Fruit fly (Drosophila melanogaster) whole organism, embryonic: ENCODE results near the gene Cad99C.

Source experiments
- Ada2b ChIP-seq: fragments of 200-800 bp; sonication (Bioruptor generic); IDR thresholded peaks from 2 replicates; pipeline ENCODE4 v1.3.6; 2022; ENCODE audit warnings: missing biosample characterization, missing genetic modification characterization
- Adf1 ChIP-seq: fragments of 200-800 bp; sonication (Bioruptor generic); IDR thresholded peaks from 2 replicates; pipeline ENCODE4 v1.3.6; 2022; ENCODE audit warnings: missing biosample characterization, missing genetic modification characterization
- B-H1 ChIP-seq: fragments of 200-800 bp; sonication (Bioruptor generic); IDR thresholded peaks from 3 replicates; pipeline ENCODE4 v1.3.6; 2022; ENCODE audit warnings: missing biosample characterization, missing genetic modification characterization
- CG13123 ChIP-seq: fragments of 200-800 bp; sonication (Bioruptor generic); optimal IDR thresholded peaks from 2 replicates; lab custom pipeline; 2016; ENCODE audit warnings: missing biosample characterization, missing genetic modification characterization
- CG13424 ChIP-seq: fragments of 200-800 bp; sonication (Bioruptor generic); optimal IDR thresholded peaks from 2 replicates; lab custom pipeline; 2019; ENCODE audit warnings: missing biosample characterization, mild to moderate bottlenecking, missing genetic modification characterization, moderate library complexity
- CG13775 ChIP-seq: fragments of 200-800 bp; sonication (Bioruptor generic); optimal IDR thresholded peaks from 3 replicates; lab custom pipeline; 2017; ENCODE audit warnings: missing biosample characterization, mild to moderate bottlenecking, missing genetic modification characterization
- CG17359 ChIP-seq: fragments of 200-800 bp; sonication (Bioruptor generic); optimal IDR thresholded peaks from 3 replicates; lab custom pipeline; 2018; ENCODE audit warnings: missing biosample characterization, mild to moderate bottlenecking, missing genetic modification characterization, moderate library complexity
- CG17385 ChIP-seq: fragments of 200-800 bp; sonication (Bioruptor generic); optimal IDR thresholded peaks from 3 replicates; lab custom pipeline; 2018; ENCODE audit warnings: missing biosample characterization, mild to moderate bottlenecking, missing genetic modification characterization
- CG17568 ChIP-seq: fragments of 200-800 bp; sonication (Bioruptor generic); optimal IDR thresholded peaks from 2 replicates; lab custom pipeline; 2018; ENCODE audit warnings: missing biosample characterization, mild to moderate bottlenecking, missing genetic modification characterization, moderate library complexity
- CG17802 ChIP-seq: fragments of 200-800 bp; sonication (Bioruptor generic); optimal IDR thresholded peaks from 2 replicates; lab custom pipeline; 2018; ENCODE audit warnings: missing biosample characterization, mild to moderate bottlenecking, missing genetic modification characterization, moderate library complexity
- CG30403 ChIP-seq: fragments of 200-800 bp; sonication (Bioruptor generic); optimal IDR thresholded peaks from 3 replicates; lab custom pipeline; 2016; ENCODE audit warnings: missing biosample characterization, missing genetic modification characterization
- CG32772 ChIP-seq: fragments of 200-800 bp; sonication (Bioruptor generic); IDR thresholded peaks from 2 replicates; pipeline ENCODE4 v1.3.6; 2022; ENCODE audit warnings: missing biosample characterization, missing genetic modification characterization
- CG3407 ChIP-seq: fragments of 200-800 bp; sonication (Bioruptor generic); optimal IDR thresholded peaks from 2 replicates; lab custom pipeline; 2018; ENCODE audit warnings: missing biosample characterization, mild to moderate bottlenecking, missing genetic modification characterization
- CG4404 ChIP-seq: fragments of 200-800 bp; sonication (Bioruptor generic); IDR thresholded peaks from 2 replicates; pipeline ENCODE4 v1.3.6; 2022; ENCODE audit warnings: missing biosample characterization, missing genetic modification characterization
- CG6654 ChIP-seq: fragments of 200-800 bp; sonication (Bioruptor generic); optimal IDR thresholded peaks from 2 replicates; lab custom pipeline; 2017; ENCODE audit warnings: missing biosample characterization, mild to moderate bottlenecking, missing genetic modification characterization
- CG6689 ChIP-seq: fragments of 200-800 bp; sonication (Bioruptor generic); IDR thresholded peaks from 2 replicates; pipeline ENCODE4 v1.3.6; 2022; ENCODE audit warnings: missing biosample characterization, missing genetic modification characterization
- CG6765 ChIP-seq: fragments of 200-800 bp; sonication (Bioruptor generic); optimal IDR thresholded peaks from 3 replicates; lab custom pipeline; 2017; ENCODE audit warnings: missing biosample characterization, mild to moderate bottlenecking, missing genetic modification characterization
- CG7372 ChIP-seq: fragments of 200-800 bp; sonication (Bioruptor generic); IDR thresholded peaks from 2 replicates; pipeline ENCODE4 v1.3.6; 2022; ENCODE audit warnings: missing biosample characterization, missing genetic modification characterization
- CkIIα-i1 ChIP-seq: fragments of 200-800 bp; sonication (Bioruptor generic); IDR thresholded peaks from 2 replicates; pipeline ENCODE4 v1.3.6; 2022; ENCODE audit warnings: missing biosample characterization, missing genetic modification characterization
- D ChIP-seq, 2 experiments: fragments of 200-800 bp in 1 of 2; fragments of >200 bp in 1 of 2; sonication (Bioruptor generic) in 1 of 2; optimal IDR thresholded peaks; 2 replicates in 1 of 2; 3 replicates in 1 of 2; lab custom pipeline; 2017; ENCODE audit warnings: mild to moderate bottlenecking in 1 of 2, missing biosample characterization in 1 of 2, missing genetic modification characterization in 1 of 2, missing genetic modification reagents in 1 of 2
- E2f2 ChIP-seq: fragments of 200-800 bp; sonication (Bioruptor generic); IDR thresholded peaks from 2 replicates; pipeline ENCODE4 v1.3.6; 2022; ENCODE audit warnings: missing biosample characterization, missing genetic modification characterization
- HLH3B ChIP-seq: fragments of 200-800 bp; sonication (Bioruptor generic); IDR thresholded peaks from 2 replicates; pipeline ENCODE4 v1.3.6; 2022; ENCODE audit warnings: missing biosample characterization, missing genetic modification characterization
- HLH4C ChIP-seq: fragments of 200-800 bp; sonication (Bioruptor generic); IDR thresholded peaks from 3 replicates; pipeline ENCODE4 v1.3.6; 2022; ENCODE audit warnings: missing biosample characterization, missing genetic modification characterization; ENCODE audit not compliant: partially characterized antibody
- HLH54F ChIP-seq: fragments of 200-800 bp; sonication (Bioruptor generic); optimal IDR thresholded peaks from 3 replicates; lab custom pipeline; 2016; ENCODE audit warnings: missing biosample characterization, missing genetic modification characterization
- Hand ChIP-seq: fragments of 200-800 bp; sonication (Bioruptor generic); optimal IDR thresholded peaks from 2 replicates; lab custom pipeline; 2017; ENCODE audit warnings: mild to moderate bottlenecking, missing biosample characterization, missing genetic modification reagents, missing genetic modification characterization
- Jarid2 ChIP-seq: fragments of 200-800 bp; sonication (Bioruptor generic); optimal IDR thresholded peaks from 3 replicates; lab custom pipeline; 2017; ENCODE audit warnings: mild to moderate bottlenecking, missing biosample characterization, missing genetic modification reagents, missing genetic modification characterization
- Meics ChIP-seq: fragments of 200-800 bp; sonication (Bioruptor generic); optimal IDR thresholded peaks from 2 replicates; lab custom pipeline; 2017; ENCODE audit warnings: missing biosample characterization, mild to moderate bottlenecking, missing genetic modification characterization
- Mes4 ChIP-seq: fragments of 200-800 bp; sonication (Bioruptor generic); optimal IDR thresholded peaks from 2 replicates; lab custom pipeline; 2016; ENCODE audit warnings: missing biosample characterization, missing genetic modification characterization
- Poxn ChIP-seq: fragments of 200-800 bp; sonication (Bioruptor generic); IDR thresholded peaks from 2 replicates; pipeline ENCODE4 v1.3.6; 2022; ENCODE audit warnings: missing biosample characterization, missing genetic modification characterization
- Ssrp ChIP-seq: fragments of 200-800 bp; sonication (Bioruptor generic); optimal IDR thresholded peaks from 2 replicates; lab custom pipeline; 2018; ENCODE audit warnings: missing biosample characterization, mild to moderate bottlenecking, missing genetic modification characterization, moderate library complexity
- Tbp ChIP-seq: fragments of >200 bp; optimal IDR thresholded peaks from 2 replicates; lab custom pipeline; 2018; ENCODE audit warnings: missing biosample characterization, missing genetic modification characterization
- Vsx1 ChIP-seq: fragments of 200-800 bp; sonication (Bioruptor generic); optimal IDR thresholded peaks from 2 replicates; lab custom pipeline; 2017; ENCODE audit warnings: missing biosample characterization, mild to moderate bottlenecking, missing genetic modification characterization, missing genetic modification reagents
- al ChIP-seq: fragments of 200-800 bp; sonication (Bioruptor generic); IDR thresholded peaks from 2 replicates; pipeline ENCODE4 v1.3.6; 2022; ENCODE audit warnings: missing biosample characterization, missing genetic modification characterization
- ash1 ChIP-seq: fragments of 200-800 bp; sonication (Bioruptor generic); optimal IDR thresholded peaks from 2 replicates; lab custom pipeline; 2018; ENCODE audit warnings: missing biosample characterization, mild to moderate bottlenecking, missing genetic modification characterization
- ato ChIP-seq: fragments of 200-800 bp; sonication (Bioruptor generic); IDR thresholded peaks from 2 replicates; pipeline ENCODE4 v1.3.6; 2022; ENCODE audit warnings: missing biosample characterization, missing genetic modification characterization; ENCODE audit not compliant: partially characterized antibody
- bsh ChIP-seq, 2 experiments: fragments of 200-800 bp; sonication (Bioruptor generic); optimal IDR thresholded peaks; 2 replicates each; lab custom pipeline; 2017 to 2018; ENCODE audit warnings: mild to moderate bottlenecking in 2 of 2, missing biosample characterization in 2 of 2, missing genetic modification characterization in 2 of 2, moderate library complexity in 1 of 2
- cato ChIP-seq: fragments of 200-800 bp; sonication (Bioruptor generic); optimal IDR thresholded peaks from 2 replicates; lab custom pipeline; 2016; ENCODE audit warnings: missing biosample characterization, missing genetic modification characterization, borderline replicate concordance
- chn ChIP-seq: fragments of 200-800 bp; sonication (Bioruptor generic); optimal IDR thresholded peaks from 2 replicates; lab custom pipeline; 2016; ENCODE audit warnings: missing biosample characterization, missing genetic modification characterization
- cwo ChIP-seq: fragments of 200-800 bp; sonication (Bioruptor generic); optimal IDR thresholded peaks from 3 replicates; lab custom pipeline; 2017; ENCODE audit warnings: missing biosample characterization, missing genetic modification characterization, mild to moderate bottlenecking, moderate library complexity, missing genetic modification reagents
- disco-r ChIP-seq: fragments of 200-800 bp; sonication (Bioruptor generic); optimal IDR thresholded peaks from 2 replicates; lab custom pipeline; 2016; ENCODE audit warnings: missing biosample characterization, missing genetic modification characterization
- ems ChIP-seq: fragments of 200-800 bp; sonication (Bioruptor generic); optimal IDR thresholded peaks from 3 replicates; lab custom pipeline; 2016; ENCODE audit warnings: missing biosample characterization, missing genetic modification characterization
- hth ChIP-seq: fragments of >200 bp; optimal IDR thresholded peaks from 2 replicates; lab custom pipeline; 2017; ENCODE audit warnings: inconsistent platforms
- jigr1 ChIP-seq: fragments of 200-800 bp; sonication (Bioruptor generic); IDR thresholded peaks from 3 replicates; pipeline ENCODE4 v1.3.6; 2022; ENCODE audit warnings: missing biosample characterization, missing genetic modification characterization
- knrl ChIP-seq: fragments of 200-800 bp; sonication (Bioruptor generic); IDR thresholded peaks from 3 replicates; pipeline ENCODE4 v1.3.6; 2022; ENCODE audit warnings: missing biosample characterization, missing genetic modification characterization; ENCODE audit not compliant: partially characterized antibody
- lmd ChIP-seq: fragments of 200-800 bp; sonication (Bioruptor generic); IDR thresholded peaks from 2 replicates; pipeline ENCODE4 v1.3.6; 2022; ENCODE audit warnings: missing biosample characterization, missing genetic modification characterization
- repo ChIP-seq: fragments of 200-800 bp; sonication (Bioruptor generic); optimal IDR thresholded peaks from 2 replicates; lab custom pipeline; 2016; ENCODE audit warnings: missing biosample characterization, missing genetic modification characterization
- scrt ChIP-seq: fragments of 200-800 bp; sonication (Bioruptor generic); optimal IDR thresholded peaks from 2 replicates; lab custom pipeline; 2018; ENCODE audit warnings: missing biosample characterization, mild to moderate bottlenecking, missing genetic modification characterization, moderate library complexity
- sima ChIP-seq: fragments of 200-800 bp; sonication (Bioruptor generic); optimal IDR thresholded peaks from 2 replicates; lab custom pipeline; 2016; ENCODE audit warnings: missing biosample characterization, missing genetic modification characterization
- trem ChIP-seq: fragments of 200-800 bp; optimal IDR thresholded peaks from 3 replicates; lab custom pipeline; 2019; ENCODE audit warnings: missing biosample characterization, mild to moderate bottlenecking, missing genetic modification characterization, moderate library complexity
- vvl ChIP-seq: fragments of 200-800 bp; sonication (Bioruptor generic); IDR thresholded peaks from 2 replicates; pipeline ENCODE4 v1.3.6; 2022; ENCODE audit warnings: missing biosample characterization, missing genetic modification characterization

Cad99C gene

DNA sequence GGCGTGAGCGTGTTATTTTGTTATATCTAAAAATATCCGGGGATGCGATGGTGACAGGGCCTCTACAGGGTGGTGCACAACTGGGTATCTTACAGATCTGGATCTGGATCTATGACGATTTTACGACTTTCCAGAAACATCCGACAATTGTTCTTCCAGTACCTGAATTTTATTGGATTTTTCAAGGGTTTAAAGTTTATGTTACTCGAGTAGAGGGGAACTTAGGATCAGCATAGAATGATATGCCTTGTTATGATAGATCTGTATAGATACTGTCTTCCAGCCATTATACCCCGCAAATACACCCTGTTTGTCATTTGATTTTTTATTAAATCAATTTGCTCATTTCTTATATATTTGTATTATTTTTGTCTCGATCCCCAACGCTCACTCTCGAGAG lies 52.9 kb downstream of the Cad99C start (continued):
- TF ChIP-seq CG6765 (peak; percentile 54), scrt (peak; percentile 49), sima (no peak), CG4404 (GFP tag; lab: Robert Waterston, UW) (peak; percentile 32; the same call in 1 of the 2 replicates), CG7372 (peak; percentile 52; the same call in 1 of the 2 replicates), B-H1 (GFP tag; lab: Robert Waterston, UW) (0 out of 3 replicates have a peak, but pooled peaks have one; percentile 25), disco-r (no peak), ato (GFP tag; lab: Robert Waterston, UW) (no peak), HLH4C (GFP tag; lab: Robert Waterston, UW) (no peak), Hand (GFP tag; lab: Kevin White, UChicago) (no peak), Vsx1 (peak; percentile 19), ems (peak; percentile 26), E2f2 (GFP tag; lab: Robert Waterston, UW) (peak; percentile 30; the same call in 1 of the 2 replicates), CkIIα-i1 (GFP tag; lab: Robert Waterston, UW) (no peak), cwo (GFP tag; lab: Kevin White, UChicago) (peak; percentile 42), CG13123 (GFP tag; lab: Kevin White, UChicago) (no peak), knrl (no peak), chn (no peak), CG6654 (GFP tag; lab: Kevin White, UChicago) (no peak), Jarid2 (GFP tag; lab: Kevin White, UChicago) (no peak), hth (lab: Kevin White, UChicago) (no peak), CG13775 (peak; percentile 10), HLH54F (GFP tag; lab: Kevin White, UChicago) (peak; percentile 41), cato (GFP tag; lab: Kevin White, UChicago) (no peak), Ssrp (tag; lab: Kevin White, UChicago) (peak; percentile 36), HLH3B (GFP tag; lab: Robert Waterston, UW) (peak; percentile 67), CG17359 (tag; lab: Kevin White, UChicago) (peak; percentile 61), Ada2b (GFP tag; lab: Robert Waterston, UW) (peak; percentile 65), Tbp (GFP tag; lab: Kevin White, UChicago) (no peak), CG17802 (no peak), bsh (GFP tag; optimal IDR thresholded peaks at IDR 0.05; lab: Kevin White, UChicago) (peak in 1 of 2 experiments; percentile 27), trem (tag; lab: Kevin White, UChicago) (no peak), al (peak; percentile 76), Adf1 (no peak), ash1 (no peak), CG6689 (GFP tag; lab: Robert Waterston, UW) (peak; percentile 53; the same call in 1 of the 2 replicates), repo (no peak), vvl (GFP tag; lab: Robert Waterston, UW) (peak; percentile 51; the same call in 1 of the 2 replicates), CG32772 (no peak), CG30403 (GFP tag; lab: Kevin White, UChicago) (peak; percentile 61), Poxn (GFP tag; lab: Robert Waterston, UW) (no peak), D (optimal IDR thresholded peaks at IDR 0.05; lab: Kevin White, UChicago) (no peak), D (GFP tag; optimal IDR thresholded peaks at IDR 0.05; lab: Kevin White, UChicago) (peak; percentile 11), Meics (GFP tag; lab: Kevin White, UChicago) (peak; percentile 72), jigr1 (GFP tag; lab: Robert Waterston, UW) (no peak), CG13424 (peak; percentile 80), lmd (GFP tag; lab: Robert Waterston, UW) (peak; percentile 81), CG3407 (GFP tag; lab: Kevin White, UChicago) (no peak), Mes4 (GFP tag; lab: Kevin White, UChicago) (no peak), CG17568 (peak; percentile 35), CG17385 (GFP tag; lab: Kevin White, UChicago) (peak; percentile 57)
